Worm (Caenorhabditis elegans): ENCODE data around the gene ZK616.8.

- TF ChIP-seq sea-2 (GFP tag; IDR thresholded peaks at IDR 0.05) (no peak), F33H1.4 (GFP tag; IDR thresholded peaks at IDR 0.05) (no peak), hlh-12 (tag; optimal IDR thresholded peaks at IDR 0.05) (no peak), unc-130 (GFP tag; optimal IDR thresholded peaks at IDR 0.05) (no peak), mcd-1 (GFP tag; IDR thresholded peaks at IDR 0.05) (no peak), Y53G8AR.9 (GFP tag; conservative IDR thresholded peaks at IDR 0.05) (no peak), aptf-3 (GFP tag; IDR thresholded peaks at IDR 0.05) (no peak), nfya-2 (GFP tag; IDR thresholded peaks at IDR 0.05) (no peak), tbp1 (GFP tag; optimal IDR thresholded peaks at IDR 0.05) (no peak), nhr-179 (tag; optimal IDR thresholded peaks at IDR 0.05) (no peak)
Measured at ce11 chrIV:5400609-5401008, 11.4 kb downstream of the ZK616.8 start, which contains the start of gene ZK616.1.
